Fruit fly (Drosophila melanogaster): ENCODE results near the gene CG4619.
A peak's percentile ranks its signal among the peaks of the same experiment; 100 is the strongest.

Gene CG4619

DNA sequence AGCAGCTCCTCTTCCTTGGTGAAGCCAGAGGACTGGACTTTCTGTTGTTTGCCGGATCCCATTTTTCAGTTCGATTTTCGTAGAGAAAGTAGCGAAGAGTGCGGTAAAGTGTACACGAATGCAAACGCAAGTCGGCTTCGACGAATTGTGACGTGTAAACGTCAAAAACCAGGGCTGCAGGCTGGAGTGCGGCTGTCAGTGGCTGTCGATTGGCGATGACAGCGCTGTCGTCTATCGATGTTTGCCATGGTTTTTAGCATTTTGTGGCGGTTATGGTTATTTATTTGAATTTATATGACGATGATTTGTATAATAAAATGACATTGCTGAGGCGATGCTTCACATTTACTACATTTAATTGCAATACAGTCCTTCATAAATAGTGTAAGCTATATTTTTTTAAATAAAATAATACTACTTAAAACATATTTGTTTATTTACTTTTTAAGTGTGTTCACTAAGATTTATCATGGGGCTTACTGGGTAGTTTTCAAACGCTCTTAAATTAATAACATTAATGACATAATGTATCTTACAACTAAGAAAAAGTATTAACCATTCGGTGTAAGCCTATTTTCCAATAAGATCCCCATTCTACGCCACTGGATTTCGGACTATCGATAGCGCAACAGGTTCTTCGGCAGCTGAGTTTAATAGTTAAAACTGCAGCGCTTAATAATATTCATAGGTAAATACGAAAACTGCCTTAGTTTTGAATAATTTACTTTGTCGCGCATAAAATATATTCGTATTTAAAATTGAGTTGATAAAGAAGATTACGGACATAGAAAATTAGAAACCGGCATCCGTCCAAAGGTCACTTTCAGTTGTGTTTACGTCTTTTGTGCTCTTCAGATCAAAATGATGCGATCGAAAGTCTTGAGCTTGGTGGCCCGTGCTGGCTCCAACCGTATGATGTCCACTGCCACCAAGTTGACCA, 20.4 kb upstream of the CG4619 start, which contains the start of the genes CG5885 and CG4598 (continued):
- TF ChIP-seq Deaf1 (tag; optimal IDR thresholded peaks at IDR 0.05) = peak; percentile 89
- no peak for TF ChIP-seq gsb (GFP tag; IDR thresholded peaks at IDR 0.05)
- no peak for TF ChIP-seq CG12744 (GFP tag; optimal IDR thresholded peaks at IDR 0.05)
- TF ChIP-seq CG4282 (GFP tag; optimal IDR thresholded peaks at IDR 0.05) = no peak
- TF ChIP-seq D19B (GFP tag; optimal IDR thresholded peaks at IDR 0.05) = peak; percentile 13
- TF ChIP-seq eve (GFP tag; optimal IDR thresholded peaks at IDR 0.05) = no peak
- TF ChIP-seq ssp (GFP tag; IDR thresholded peaks at IDR 0.05) = peak; percentile 39; the same call in 1 of the 2 replicates
- peak; percentile 31 for TF ChIP-seq Asciz (GFP tag; optimal IDR thresholded peaks at IDR 0.05)
- TF ChIP-seq Mes4 (GFP tag; optimal IDR thresholded peaks at IDR 0.05) = no peak
- peak; percentile 47 for TF ChIP-seq CG9797 (GFP tag; optimal IDR thresholded peaks at IDR 0.05)
- TF ChIP-seq Dad (GFP tag; optimal IDR thresholded peaks at IDR 0.05) = no peak
- peak; percentile 34 for TF ChIP-seq CG3281 (GFP tag; optimal IDR thresholded peaks at IDR 0.05)
- peak; percentile 69 for TF ChIP-seq hb (GFP tag; IDR thresholded peaks at IDR 0.05; ENCODE audit: partially characterized antibody)
- peak; percentile 72; the same call in 1 of the 2 replicates for TF ChIP-seq sens-2 (GFP tag; IDR thresholded peaks at IDR 0.05)
- no peak for TF ChIP-seq CG1792 (GFP tag; optimal IDR thresholded peaks at IDR 0.05)
- TF ChIP-seq Rfx (GFP tag; IDR thresholded peaks at IDR 0.05) = peak; percentile 80
- peak; percentile 84 for TF ChIP-seq Myb (GFP tag; optimal IDR thresholded peaks at IDR 0.05)
- peak; percentile 22 for TF ChIP-seq Bdp1 (GFP tag; optimal IDR thresholded peaks at IDR 0.05)
- no peak for TF ChIP-seq CG3065 (GFP tag; optimal IDR thresholded peaks at IDR 0.05)
- peak; percentile 69 for TF ChIP-seq CG1602 (GFP tag; optimal IDR thresholded peaks at IDR 0.05)
- TF ChIP-seq CG5245 (GFP tag; optimal IDR thresholded peaks at IDR 0.05) = no peak
- peak; percentile 64 for TF ChIP-seq CG14710 (tag; optimal IDR thresholded peaks at IDR 0.05)
- TF ChIP-seq peb (GFP tag; IDR thresholded peaks at IDR 0.05) = no peak
- TF ChIP-seq YL-1 (GFP tag; optimal IDR thresholded peaks at IDR 0.05) = peak; percentile 89
- peak; percentile 77 for TF ChIP-seq Dll (GFP tag; IDR thresholded peaks at IDR 0.05; ENCODE audit: partially characterized antibody)
- no peak for TF ChIP-seq CG14965 (GFP tag; optimal IDR thresholded peaks at IDR 0.05; ENCODE audit: borderline replicate concordance)
- TF ChIP-seq CG17612 (GFP tag; IDR thresholded peaks at IDR 0.05) = no peak
- no peak for TF ChIP-seq B-H1 (GFP tag; IDR thresholded peaks at IDR 0.05)
- TF ChIP-seq gt (GFP tag; IDR thresholded peaks at IDR 0.05) = no peak
- peak; percentile 40 for TF ChIP-seq vfl (GFP tag; optimal IDR thresholded peaks at IDR 0.05)
- TF ChIP-seq CG7963 (GFP tag; IDR thresholded peaks at IDR 0.05; ENCODE audit: partially characterized antibody) = peak; percentile 29; the same call in 1 of the 3 replicates
- peak; percentile 49 for TF ChIP-seq CG1529 (GFP tag; optimal IDR thresholded peaks at IDR 0.05)
- no peak for TF ChIP-seq CG10565 (GFP tag; optimal IDR thresholded peaks at IDR 0.05)
- TF ChIP-seq pfk (GFP tag; optimal IDR thresholded peaks at IDR 0.05) = no peak
- peak; percentile 19 for TF ChIP-seq pho (GFP tag; optimal IDR thresholded peaks at IDR 0.05)
- TF ChIP-seq CHES-1-like (GFP tag; optimal IDR thresholded peaks at IDR 0.05) = no peak
- peak; percentile 87 for TF ChIP-seq Ets65A (GFP tag)
- TF ChIP-seq CG12391 (tag; optimal IDR thresholded peaks at IDR 0.05) = peak; percentile 82
- TF ChIP-seq CG18011 (GFP tag; optimal IDR thresholded peaks at IDR 0.05) = peak; percentile 11
- no peak for TF ChIP-seq dati (GFP tag; IDR thresholded peaks at IDR 0.05)
- peak; percentile 3 for TF ChIP-seq CG34376 (GFP tag; optimal IDR thresholded peaks at IDR 0.05)
- TF ChIP-seq nerfin-2 (GFP tag; IDR thresholded peaks at IDR 0.05; ENCODE audit: partially characterized antibody) = peak; percentile 69; the same call in 1 of the 2 replicates
- TF ChIP-seq CG6765 (GFP tag; optimal IDR thresholded peaks at IDR 0.05) = peak; percentile 36
- peak; percentile 78 for TF ChIP-seq scrt (GFP tag; optimal IDR thresholded peaks at IDR 0.05)
- TF ChIP-seq CG1832 (GFP tag; optimal IDR thresholded peaks at IDR 0.05) = no peak
- TF ChIP-seq CG6654 (GFP tag; optimal IDR thresholded peaks at IDR 0.05) = no peak
- peak in 1 of 2 experiments; percentile 22 for TF ChIP-seq Eip74EF (GFP tag; optimal IDR thresholded peaks at IDR 0.05)
- no peak for TF ChIP-seq GATAe (GFP tag; conservative IDR thresholded peaks at IDR 0.05)
